Worm (Caenorhabditis elegans) whole organism, L1 larva: ENCODE results near the gene Y60A3A.25.

Experiments
- aly-2 ChIP-seq: fragments of 150-350 bp; optimal IDR thresholded peaks from 2 replicates; lab custom pipeline; 2014; ENCODE audit warnings: missing biosample characterization, missing genetic modification characterization
- grh-1 ChIP-seq: fragments of 200-800 bp; sonication (Bioruptor generic); IDR thresholded peaks from 2 replicates; pipeline ENCODE4 v1.3.6; 2022; ENCODE audit warnings: missing genetic modification reagents, missing genetic modification characterization, missing compliant biosample characterization
- nhr-237 ChIP-seq: fragments of 150-350 bp; optimal IDR thresholded peaks from 2 replicates; lab custom pipeline; 2014; ENCODE audit warnings: missing biosample characterization, missing genetic modification characterization
- nhr-28 ChIP-seq: fragments of 150-350 bp; optimal IDR thresholded peaks from 2 replicates; lab custom pipeline; 2014; ENCODE audit warnings: missing biosample characterization, missing genetic modification characterization

DNA sequence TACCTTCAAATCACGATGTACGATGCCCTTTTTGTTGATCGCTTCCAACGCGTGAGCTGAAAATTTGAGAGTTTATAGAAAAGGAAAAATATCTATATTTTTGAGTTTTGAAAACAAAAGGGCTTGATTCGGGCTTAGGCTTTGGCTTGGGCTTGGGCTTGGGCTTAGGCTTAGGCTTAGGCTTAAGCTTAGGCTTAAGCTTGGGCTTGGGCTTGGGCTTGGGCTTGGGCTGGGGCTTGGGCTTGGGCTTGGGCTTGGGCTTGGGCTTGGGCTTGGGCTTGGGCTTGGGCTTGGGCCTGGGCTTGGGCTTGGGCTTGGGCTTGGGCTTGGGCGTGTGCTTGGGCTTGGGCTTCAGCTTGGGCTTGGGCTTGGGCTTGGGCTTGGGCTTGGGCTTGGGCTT, 8.2 kb upstream of the Y60A3A.25 start:
- TF ChIP-seq grh-1 (GFP tag; lab: Robert Waterston, UW) (no peak), aly-2 (no peak), nhr-28 (no peak), nhr-237 (tag; lab: Kevin White, UChicago) (no peak)
